Fruit fly (Drosophila melanogaster): ENCODE measurements around the gene Dad1.

Dad1 gene

dm6 chr2L:8372248-8372647 is 11.7 kb downstream of the Dad1 start:
- TF ChIP-seq psq (optimal IDR thresholded peaks at IDR 0.05) (no peak), usp (GFP tag; optimal IDR thresholded peaks at IDR 0.05) (no peak), Dll (optimal IDR thresholded peaks at IDR 0.05) (no peak), EcR (GFP tag; optimal IDR thresholded peaks at IDR 0.05) (no peak), CG8478 (optimal IDR thresholded peaks at IDR 0.05) (no peak), pan (optimal IDR thresholded peaks at IDR 0.05) (no peak)

dm6 chr2L:8371354-8371937 is 12.5 kb downstream of the Dad1 start:
- no peak for TF ChIP-seq usp (GFP tag; optimal IDR thresholded peaks at IDR 0.05)
- TF ChIP-seq EcR (GFP tag; optimal IDR thresholded peaks at IDR 0.05), result no peak
- no peak for TF ChIP-seq CG8478 (optimal IDR thresholded peaks at IDR 0.05)
- no peak for TF ChIP-seq psq (optimal IDR thresholded peaks at IDR 0.05)
- no peak for TF ChIP-seq Dll (optimal IDR thresholded peaks at IDR 0.05)
- no peak for TF ChIP-seq pan (optimal IDR thresholded peaks at IDR 0.05)

dm6 chr2L:8370364-8371326 is 13.3 kb downstream of the Dad1 start, which contains the start of gene CG17292:
Gene CG17292, plus strand, starts transcription at chr2L:8370454.
- no peak for TF ChIP-seq psq (optimal IDR thresholded peaks at IDR 0.05)
- TF ChIP-seq CG8478 (optimal IDR thresholded peaks at IDR 0.05), result no peak

dm6 chr2L:8365701-8366643 is 18.0 kb downstream of the Dad1 start, which contains the start of gene Pp2A-29B:
Gene Pp2A-29B, plus strand, starts transcription at chr2L:8366038.
- TF ChIP-seq Dll (optimal IDR thresholded peaks at IDR 0.05), result no peak
- TF ChIP-seq CG8478 (optimal IDR thresholded peaks at IDR 0.05), result no peak
- no peak for TF ChIP-seq EcR (GFP tag; optimal IDR thresholded peaks at IDR 0.05)
- no peak for TF ChIP-seq pan (optimal IDR thresholded peaks at IDR 0.05)
- no peak for TF ChIP-seq psq (optimal IDR thresholded peaks at IDR 0.05)
- no peak for TF ChIP-seq usp (GFP tag; optimal IDR thresholded peaks at IDR 0.05)

- TF ChIP-seq psq (optimal IDR thresholded peaks at IDR 0.05) (no peak), Dll (optimal IDR thresholded peaks at IDR 0.05) (no peak), CG8478 (optimal IDR thresholded peaks at IDR 0.05) (no peak), pan (optimal IDR thresholded peaks at IDR 0.05) (no peak)
These were observed 19.7 kb downstream of the Dad1 start, which contains the start of the genes RpS13 and CSN8 for dm6 chr2L:8364006-8364956. Gene RpS13, minus strand, starts transcription at chr2L:8364662. Gene CSN8, plus strand, starts transcription at chr2L:8364855.

dm6 chr2L:8362955-8363285 is 21.0 kb downstream of the Dad1 start:
- TF ChIP-seq pan (optimal IDR thresholded peaks at IDR 0.05) (no peak), psq (optimal IDR thresholded peaks at IDR 0.05) (no peak), CG8478 (optimal IDR thresholded peaks at IDR 0.05) (no peak), Dll (optimal IDR thresholded peaks at IDR 0.05) (no peak), EcR (GFP tag; optimal IDR thresholded peaks at IDR 0.05) (no peak), usp (GFP tag; optimal IDR thresholded peaks at IDR 0.05) (no peak)

- TF ChIP-seq CG8478 (optimal IDR thresholded peaks at IDR 0.05) (no peak), psq (optimal IDR thresholded peaks at IDR 0.05) (no peak), EcR (GFP tag; optimal IDR thresholded peaks at IDR 0.05) (no peak), Dll (optimal IDR thresholded peaks at IDR 0.05) (no peak), usp (GFP tag; optimal IDR thresholded peaks at IDR 0.05) (no peak), pan (optimal IDR thresholded peaks at IDR 0.05) (no peak)
These were observed 21.5 kb downstream of the Dad1 start, which contains the start of gene CG7627 for dm6 chr2L:8362273-8362954. Gene CG7627, minus strand, starts transcription at chr2L:8362469.

- TF ChIP-seq CG8478 (optimal IDR thresholded peaks at IDR 0.05) (no peak), usp (GFP tag; optimal IDR thresholded peaks at IDR 0.05) (no peak), Dll (optimal IDR thresholded peaks at IDR 0.05) (no peak), EcR (GFP tag; optimal IDR thresholded peaks at IDR 0.05) (no peak), psq (optimal IDR thresholded peaks at IDR 0.05) (no peak), pan (optimal IDR thresholded peaks at IDR 0.05) (no peak)
These were observed 22.6 kb downstream of the Dad1 start for dm6 chr2L:8361204-8361952.

dm6 chr2L:8355419-8355818 is 28.5 kb downstream of the Dad1 start:
- no peak for TF ChIP-seq pan (optimal IDR thresholded peaks at IDR 0.05)
- no peak for TF ChIP-seq CG8478 (optimal IDR thresholded peaks at IDR 0.05)
- TF ChIP-seq usp (GFP tag; optimal IDR thresholded peaks at IDR 0.05), result no peak
- no peak for TF ChIP-seq EcR (GFP tag; optimal IDR thresholded peaks at IDR 0.05)
- TF ChIP-seq psq (optimal IDR thresholded peaks at IDR 0.05), result no peak
- TF ChIP-seq Dll (optimal IDR thresholded peaks at IDR 0.05), result no peak
